Worm (Caenorhabditis elegans): ENCODE data around the gene pcm-1.

The pcm-1 gene

ce11 chrV:6000368-6000802 lies 36.7 kb upstream of the pcm-1 start (continued):
- TF ChIP-seq Y79H2A.3 (GFP tag; conservative IDR thresholded peaks at IDR 0.05) (no peak), ztf-26 (tag; optimal IDR thresholded peaks at IDR 0.05) (peak; percentile 92), ZK185.1 (tag; optimal IDR thresholded peaks at IDR 0.05; ENCODE audit: poor library complexity, severe bottlenecking) (peak; percentile 78), snpc-1.1 (tag; optimal IDR thresholded peaks at IDR 0.05; ENCODE audit: insufficient read depth) (no peak), mel-28 (tag; optimal IDR thresholded peaks at IDR 0.05; ENCODE audit: borderline replicate concordance) (no peak), atf-7 (tag; optimal IDR thresholded peaks at IDR 0.05) (peak; percentile 100), somi-1 (GFP tag; optimal IDR thresholded peaks at IDR 0.05) (peak; percentile 78), ztf-25 (GFP tag; IDR thresholded peaks at IDR 0.05) (no peak), pha-4 (tag; optimal IDR thresholded peaks at IDR 0.05) (peak; percentile 27), F52B5.7 (tag; optimal IDR thresholded peaks at IDR 0.05) (no peak), hlh-12 (tag; optimal IDR thresholded peaks at IDR 0.05) (no peak), F22D6.2 (tag; optimal IDR thresholded peaks at IDR 0.05) (peak; percentile 72), let-526 (GFP tag; IDR thresholded peaks at IDR 0.05) (peak; percentile 80; the same call in 1 of the 2 replicates), madf-8 (GFP tag; conservative IDR thresholded peaks at IDR 0.05) (no peak), T07F8.4 (tag; optimal IDR thresholded peaks at IDR 0.05) (no peak), ets-4 (GFP tag; optimal IDR thresholded peaks at IDR 0.05) (peak; percentile 91), hsf-1 (GFP tag; IDR thresholded peaks at IDR 0.05) (peak; percentile 57; the same call in 1 of the 2 replicates), egrh-3 (GFP tag; IDR thresholded peaks at IDR 0.05) (0 out of 2 replicates have a peak, but pooled peaks have one; percentile 14), bed-2 (GFP tag; IDR thresholded peaks at IDR 0.05) (no peak), dox-1 (GFP tag; IDR thresholded peaks at IDR 0.05) (peak; percentile 91), Y95B8A.8 (GFP tag; IDR thresholded peaks at IDR 0.05) (0 out of 2 replicates have a peak, but pooled peaks have one; percentile 46), xnd-1 (tag; optimal IDR thresholded peaks at IDR 0.05) (no peak), nhr-120 (GFP tag; IDR thresholded peaks at IDR 0.05) (no peak), rec-8 (tag; optimal IDR thresholded peaks at IDR 0.05) (no peak), ceh-58 (GFP tag; IDR thresholded peaks at IDR 0.05) (no peak), Y53F4B.3 (GFP tag; IDR thresholded peaks at IDR 0.05) (no peak), Y56A3A.18 (GFP tag; IDR thresholded peaks at IDR 0.05) (peak; percentile 89; the same call in 1 of the 2 replicates), attf-5 (GFP tag; optimal IDR thresholded peaks at IDR 0.05) (peak; percentile 93), ceh-27 (GFP tag; optimal IDR thresholded peaks at IDR 0.05) (peak; percentile 80), ztf-6 (GFP tag; IDR thresholded peaks at IDR 0.05) (no peak), C06A6.2 (GFP tag; conservative IDR thresholded peaks at IDR 0.05) (peak; percentile 78), fkh-3 (tag; optimal IDR thresholded peaks at IDR 0.05) (no peak), hmg-20 (GFP tag; IDR thresholded peaks at IDR 0.05) (0 out of 2 replicates have a peak, but pooled peaks have one; percentile 13), egl-18 (GFP tag; IDR thresholded peaks at IDR 0.05) (0 out of 2 replicates have a peak, but pooled peaks have one; percentile 21), D2030.7 (GFP tag; IDR thresholded peaks at IDR 0.05) (no peak), K11D2.4 (GFP tag; IDR thresholded peaks at IDR 0.05) (peak; percentile 90), repo-1 (tag; optimal IDR thresholded peaks at IDR 0.05) (peak; percentile 77), unc-62 (GFP tag; optimal IDR thresholded peaks at IDR 0.05) (peak; percentile 25), B0035.1 (tag; optimal IDR thresholded peaks at IDR 0.05) (peak; percentile 13), snpc-4 (GFP tag; optimal IDR thresholded peaks at IDR 0.05) (peak; percentile 46), snpc-4 (tag; optimal IDR thresholded peaks at IDR 0.05) (peak in 3 of 4 experiments; percentile 50 to 69 (median 69)), lsl-1 (GFP tag; optimal IDR thresholded peaks at IDR 0.05) (no peak), aptf-3 (GFP tag; IDR thresholded peaks at IDR 0.05) (no peak), F49E8.2 (tag; optimal IDR thresholded peaks at IDR 0.05; ENCODE audit: insufficient read depth) (no peak), let-607 (tag; optimal IDR thresholded peaks at IDR 0.05) (peak; percentile 84 to 92), K12H6.12 (tag; optimal IDR thresholded peaks at IDR 0.05) (peak; percentile 87), nfya-2 (GFP tag; IDR thresholded peaks at IDR 0.05) (no peak), egl-44 (GFP tag; IDR thresholded peaks at IDR 0.05) (peak; percentile 73; the same call in 1 of the 2 replicates)

Measured in whole organism, young adult.